Worm (Caenorhabditis elegans) whole organism, L4/young adult: Measurements from ENCODE around the gene nfki-1.

ENCODE experiments used
- W03F9.2 ChIP-seq: fragments of 150-350 bp; optimal IDR thresholded peaks from 2 replicates; lab custom pipeline; 2014; ENCODE audit warnings: missing biosample characterization, missing genetic modification characterization
- dao-5 ChIP-seq: sonication (generic microtip); optimal IDR thresholded peaks from 2 replicates; lab custom pipeline; 2016; ENCODE audit warnings: missing genotype, missing genetic modification characterization, moderate library complexity, missing compliant biosample characterization

DNA sequence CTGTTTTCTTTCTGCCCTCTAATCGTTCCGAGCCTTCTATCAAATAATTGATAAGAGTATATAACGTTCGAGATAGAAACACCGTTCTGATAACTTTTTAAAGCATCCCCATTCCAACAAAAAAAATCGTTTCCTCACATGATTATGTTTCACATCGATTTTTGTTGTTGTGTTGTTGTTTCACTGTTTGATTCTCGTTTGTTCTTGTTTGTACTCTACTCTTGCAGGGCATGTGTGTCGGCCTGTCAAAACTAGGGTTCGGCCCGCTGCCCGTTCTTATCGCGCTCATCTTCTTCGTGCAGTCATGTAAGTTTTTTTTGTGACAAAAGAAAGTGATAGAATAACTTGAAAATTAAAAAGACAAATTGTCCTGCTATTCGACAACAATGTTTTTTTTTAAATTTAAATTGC lies 10.7 kb downstream of the nfki-1 start, which contains the start of gene C33A11.2:
- TF ChIP-seq W03F9.2 (no peak), dao-5 (tag; lab: Kevin White, UChicago) (no peak)
